Worm (Caenorhabditis elegans) whole organism, midembryonic: Measurements from ENCODE around the gene acbp-3.

Source experiments
- T22C8.4 ChIP-seq: fragments of 200-800 bp; sonication (Bioruptor generic); IDR thresholded peaks from 2 replicates; pipeline ENCODE4 v1.3.6; 2022; ENCODE audit warnings: missing genetic modification characterization, missing compliant biosample characterization
- cog-1 ChIP-seq: sonication (generic microtip); optimal IDR thresholded peaks from 2 replicates; lab custom pipeline; 2016; ENCODE audit warnings: missing genetic modification characterization, missing compliant biosample characterization
- flt-1 ChIP-seq: fragments of 200-800 bp; sonication (Bioruptor generic); IDR thresholded peaks from 2 replicates; pipeline ENCODE4 v1.3.6; 2022; ENCODE audit warnings: missing genetic modification characterization, missing compliant biosample characterization
- klf-2 ChIP-seq: fragments of 200-800 bp; sonication (Bioruptor generic); conservative IDR thresholded peaks from 2 replicates; pipeline ENCODE4 v1.3.6; 2022; ENCODE audit warnings: missing genetic modification reagents, missing genetic modification characterization, missing compliant biosample characterization
- med-1 ChIP-seq: sonication (generic microtip); optimal IDR thresholded peaks from 2 replicates; lab custom pipeline; 2017; ENCODE audit warnings: missing genetic modification characterization, mild to moderate bottlenecking, missing compliant biosample characterization, antibody characterized with exemption, missing genetic modification reagents; ENCODE audit not compliant: insufficient read depth
- ref-1 ChIP-seq: fragments of 200-800 bp; sonication (Bioruptor generic); conservative IDR thresholded peaks from 2 replicates; pipeline ENCODE4 v1.3.6; 2022; ENCODE audit warnings: missing genetic modification reagents, missing genetic modification characterization, missing compliant biosample characterization
- tab-1 ChIP-seq: fragments of 200-800 bp; sonication (Bioruptor generic); IDR thresholded peaks from 2 replicates; pipeline ENCODE4 v1.3.6; 2022; ENCODE audit warnings: missing genetic modification characterization, missing compliant biosample characterization
- ztf-23 ChIP-seq: fragments of 200-800 bp; sonication (Bioruptor generic); IDR thresholded peaks from 2 replicates; pipeline ENCODE4 v1.3.6; 2022; ENCODE audit warnings: missing genetic modification reagents, missing genetic modification characterization, missing compliant biosample characterization
- ztf-29 ChIP-seq: fragments of 200-800 bp; sonication (Bioruptor generic); IDR thresholded peaks from 2 replicates; pipeline ENCODE4 v1.3.6; 2022; ENCODE audit warnings: missing genetic modification reagents, missing genetic modification characterization, missing compliant biosample characterization

The acbp-3 gene

ce11 chrX:10901766-10902165, 1.3 kb upstream of the acbp-3 start:
- TF ChIP-seq ref-1 (GFP tag; lab: Robert Waterston, UW), result no peak
- TF ChIP-seq ztf-29, result no peak
- no peak for TF ChIP-seq cog-1 (tag; lab: Kevin White, UChicago)
- TF ChIP-seq ztf-23 (GFP tag; lab: Robert Waterston, UW), result no peak
- no peak for TF ChIP-seq med-1 (GFP tag; lab: Kevin White, UChicago)
- TF ChIP-seq flt-1 (GFP tag; lab: Robert Waterston, UW), result no peak
- no peak for TF ChIP-seq T22C8.4 (GFP tag; lab: Robert Waterston, UW)
- TF ChIP-seq tab-1 (GFP tag; lab: Robert Waterston, UW), result no peak
- no peak for TF ChIP-seq klf-2 (GFP tag; lab: Robert Waterston, UW)

DNA sequence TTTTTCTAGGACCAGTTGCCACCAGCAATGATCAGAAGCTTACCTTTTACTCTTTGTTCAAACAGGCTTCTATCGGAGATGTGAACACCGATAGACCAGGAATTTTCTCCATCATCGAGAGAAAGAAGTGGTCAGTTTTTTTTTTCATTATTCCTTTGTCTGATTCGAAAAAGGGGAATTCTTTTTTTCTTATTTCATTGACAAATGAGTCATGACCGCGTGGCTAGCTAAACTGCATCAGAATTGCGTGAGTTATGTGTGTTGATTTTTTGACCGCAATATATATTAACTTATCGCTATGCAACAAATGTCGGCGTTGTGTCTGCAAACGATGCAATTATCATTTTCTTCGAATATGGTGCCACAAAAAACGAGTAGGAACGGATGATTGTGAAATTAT, 344 bp downstream of the acbp-3 start:
- TF ChIP-seq med-1 (GFP tag; lab: Kevin White, UChicago), result no peak
- TF ChIP-seq cog-1 (tag; lab: Kevin White, UChicago), result no peak
- no peak for TF ChIP-seq ztf-23 (GFP tag; lab: Robert Waterston, UW)
- no peak for TF ChIP-seq klf-2 (GFP tag; lab: Robert Waterston, UW)
- no peak for TF ChIP-seq flt-1 (GFP tag; lab: Robert Waterston, UW)
- no peak for TF ChIP-seq ztf-29
- no peak for TF ChIP-seq tab-1 (GFP tag; lab: Robert Waterston, UW)
- no peak for TF ChIP-seq ref-1 (GFP tag; lab: Robert Waterston, UW)
- TF ChIP-seq T22C8.4 (GFP tag; lab: Robert Waterston, UW), result no peak

- TF ChIP-seq ref-1 (GFP tag; lab: Robert Waterston, UW), result no peak
- TF ChIP-seq ztf-29, result no peak
- TF ChIP-seq klf-2 (GFP tag; lab: Robert Waterston, UW), result no peak
- TF ChIP-seq cog-1 (tag; lab: Kevin White, UChicago), result no peak
- TF ChIP-seq T22C8.4 (GFP tag; lab: Robert Waterston, UW), result no peak
- TF ChIP-seq med-1 (GFP tag; lab: Kevin White, UChicago), result no peak
- no peak for TF ChIP-seq flt-1 (GFP tag; lab: Robert Waterston, UW)
- no peak for TF ChIP-seq ztf-23 (GFP tag; lab: Robert Waterston, UW)
Measured at ce11 chrX:10907418-10907817, 4.3 kb downstream of the acbp-3 start.

ce11 chrX:10909661-10910060, 6.6 kb downstream of the acbp-3 start:
- TF ChIP-seq cog-1 (tag; lab: Kevin White, UChicago), result no peak
- TF ChIP-seq T22C8.4 (GFP tag; lab: Robert Waterston, UW), result no peak
- TF ChIP-seq klf-2 (GFP tag; lab: Robert Waterston, UW), result no peak
- TF ChIP-seq flt-1 (GFP tag; lab: Robert Waterston, UW), result no peak
- TF ChIP-seq tab-1 (GFP tag; lab: Robert Waterston, UW), result no peak
- no peak for TF ChIP-seq med-1 (GFP tag; lab: Kevin White, UChicago)
- no peak for TF ChIP-seq ztf-23 (GFP tag; lab: Robert Waterston, UW)
- TF ChIP-seq ztf-29, result no peak
- no peak for TF ChIP-seq ref-1 (GFP tag; lab: Robert Waterston, UW)

ce11 chrX:10910716-10911115, 7.6 kb downstream of the acbp-3 start, which contains the start of gene F47B10.8:
TSS of gene F47B10.8 (minus strand) at chrX:10910816.
- TF ChIP-seq cog-1 (tag; lab: Kevin White, UChicago) (no peak), tab-1 (GFP tag; lab: Robert Waterston, UW) (no peak), med-1 (GFP tag; lab: Kevin White, UChicago) (no peak), T22C8.4 (GFP tag; lab: Robert Waterston, UW) (no peak), ztf-29 (no peak), ref-1 (GFP tag; lab: Robert Waterston, UW) (no peak), flt-1 (GFP tag; lab: Robert Waterston, UW) (no peak), klf-2 (GFP tag; lab: Robert Waterston, UW) (no peak), ztf-23 (GFP tag; lab: Robert Waterston, UW) (no peak)

DNA sequence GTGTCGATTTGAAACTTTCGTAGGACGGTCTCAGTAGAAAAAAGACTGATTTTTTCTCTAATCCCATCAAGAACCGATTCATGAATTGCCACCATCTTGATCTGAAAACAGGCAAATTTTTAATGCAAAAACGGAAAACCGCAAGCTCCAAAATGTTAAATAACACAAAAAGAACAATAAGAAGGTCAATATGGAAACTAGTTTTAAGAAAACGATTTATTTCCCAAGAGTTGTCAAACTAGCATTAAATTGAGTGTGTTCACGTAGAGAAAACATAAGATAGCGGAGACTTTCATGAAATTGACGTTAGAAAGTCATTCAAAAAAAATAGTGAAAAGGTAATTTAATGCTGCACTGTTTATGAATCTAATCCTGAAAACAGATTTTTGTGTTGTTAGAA, 10.9 kb downstream of the acbp-3 start, which contains the start of gene F47B10.9:
Gene F47B10.9, minus strand, starts transcription at position 101 of the 400 bp plus-strand sequence.
- TF ChIP-seq med-1 (GFP tag; lab: Kevin White, UChicago), result no peak
- no peak for TF ChIP-seq klf-2 (GFP tag; lab: Robert Waterston, UW)
- TF ChIP-seq cog-1 (tag; lab: Kevin White, UChicago), result no peak
- TF ChIP-seq ref-1 (GFP tag; lab: Robert Waterston, UW), result no peak
- TF ChIP-seq flt-1 (GFP tag; lab: Robert Waterston, UW), result no peak
- TF ChIP-seq ztf-29, result no peak
- no peak for TF ChIP-seq ztf-23 (GFP tag; lab: Robert Waterston, UW)
- no peak for TF ChIP-seq tab-1 (GFP tag; lab: Robert Waterston, UW)
- no peak for TF ChIP-seq T22C8.4 (GFP tag; lab: Robert Waterston, UW)

DNA sequence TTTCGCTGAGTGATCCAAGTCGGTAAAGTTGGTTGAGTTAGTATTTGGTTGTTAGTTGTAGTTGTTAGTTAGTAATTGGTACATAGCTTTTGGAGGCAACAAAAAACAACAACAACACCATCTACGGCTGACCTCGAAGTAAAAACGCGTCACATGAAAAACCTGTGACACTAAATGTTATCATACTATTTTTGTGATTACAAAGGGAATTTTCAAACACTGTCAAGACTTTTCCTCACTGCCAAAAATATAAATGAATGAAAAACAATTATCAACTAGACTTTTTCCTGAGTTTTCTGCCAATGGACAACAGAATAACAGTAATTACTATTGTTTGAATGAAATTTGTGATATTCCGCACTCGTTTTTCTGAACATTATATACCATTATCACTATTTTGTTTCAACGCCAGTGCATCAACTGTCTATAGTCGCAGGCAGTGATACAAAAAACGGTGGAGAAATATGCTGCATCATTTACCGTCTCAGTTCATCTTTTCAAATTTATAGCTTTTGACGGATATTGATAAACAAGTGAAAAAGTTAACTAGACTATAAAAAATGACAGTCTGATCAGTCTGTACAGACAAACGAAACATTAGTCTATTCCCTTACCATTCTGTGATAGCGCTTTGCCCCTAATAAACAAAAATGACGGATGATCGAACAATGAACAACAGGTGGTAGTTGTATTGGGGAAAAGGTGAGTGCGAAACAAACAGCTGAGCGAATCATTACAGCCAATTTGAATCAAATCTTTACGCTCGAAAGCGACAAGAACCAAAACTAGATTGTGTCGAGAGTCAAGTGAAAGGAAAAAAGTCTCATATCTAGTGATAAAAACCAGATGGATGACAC, 11.6 kb downstream of the acbp-3 start:
- TF ChIP-seq T22C8.4 (GFP tag; lab: Robert Waterston, UW) (no peak), cog-1 (tag; lab: Kevin White, UChicago) (no peak)

ce11 chrX:10916194-10916593, 13.1 kb downstream of the acbp-3 start:
- TF ChIP-seq flt-1 (GFP tag; lab: Robert Waterston, UW) (no peak), cog-1 (tag; lab: Kevin White, UChicago) (no peak), tab-1 (GFP tag; lab: Robert Waterston, UW) (no peak), T22C8.4 (GFP tag; lab: Robert Waterston, UW) (no peak), med-1 (GFP tag; lab: Kevin White, UChicago) (no peak), ztf-29 (no peak), ztf-23 (GFP tag; lab: Robert Waterston, UW) (no peak), ref-1 (GFP tag; lab: Robert Waterston, UW) (no peak), klf-2 (GFP tag; lab: Robert Waterston, UW) (no peak)

ce11 chrX:10919613-10920012, 16.5 kb downstream of the acbp-3 start, which contains the start of gene nstp-9:
TSS of gene nstp-9 (minus strand) at chrX:10919713.
- TF ChIP-seq klf-2 (GFP tag; lab: Robert Waterston, UW), result no peak
- TF ChIP-seq ref-1 (GFP tag; lab: Robert Waterston, UW), result no peak
- no peak for TF ChIP-seq T22C8.4 (GFP tag; lab: Robert Waterston, UW)
- TF ChIP-seq flt-1 (GFP tag; lab: Robert Waterston, UW), result no peak
- TF ChIP-seq tab-1 (GFP tag; lab: Robert Waterston, UW), result no peak
- TF ChIP-seq ztf-23 (GFP tag; lab: Robert Waterston, UW), result no peak
- no peak for TF ChIP-seq cog-1 (tag; lab: Kevin White, UChicago)
- TF ChIP-seq ztf-29, result no peak
- no peak for TF ChIP-seq med-1 (GFP tag; lab: Kevin White, UChicago)
